Worm (Caenorhabditis elegans) whole organism, L3 larva: Measurements from ENCODE around the gene F28F9.3.

Source experiments
- aly-2 ChIP-seq: fragments of 150-350 bp; optimal IDR thresholded peaks from 2 replicates; lab custom pipeline; 2014; ENCODE audit warnings: missing biosample characterization, missing genetic modification characterization
- nhr-23 ChIP-seq: fragments of 150-350 bp; optimal IDR thresholded peaks from 2 replicates; lab custom pipeline; 2014; ENCODE audit warnings: missing biosample characterization, missing genetic modification reagents, missing genetic modification characterization
- nhr-28 ChIP-seq: fragments of 150-350 bp; optimal IDR thresholded peaks from 2 replicates; lab custom pipeline; 2014; ENCODE audit warnings: missing biosample characterization, missing genetic modification characterization
- nhr-67 ChIP-seq: fragments of 150-350 bp; optimal IDR thresholded peaks from 2 replicates; lab custom pipeline; 2014; ENCODE audit warnings: missing biosample characterization, missing genetic modification characterization
- skn-1 ChIP-seq: fragments of 150-350 bp; optimal IDR thresholded peaks from 2 replicates; lab custom pipeline; 2014; ENCODE audit warnings: missing biosample characterization, missing genetic modification characterization
- unc-62 ChIP-seq: fragments of 150-350 bp; sonication (generic microtip); optimal IDR thresholded peaks from 4 replicates; lab custom pipeline; 2014; ENCODE audit warnings: missing biosample characterization, missing genetic modification reagents, missing genetic modification characterization

DNA sequence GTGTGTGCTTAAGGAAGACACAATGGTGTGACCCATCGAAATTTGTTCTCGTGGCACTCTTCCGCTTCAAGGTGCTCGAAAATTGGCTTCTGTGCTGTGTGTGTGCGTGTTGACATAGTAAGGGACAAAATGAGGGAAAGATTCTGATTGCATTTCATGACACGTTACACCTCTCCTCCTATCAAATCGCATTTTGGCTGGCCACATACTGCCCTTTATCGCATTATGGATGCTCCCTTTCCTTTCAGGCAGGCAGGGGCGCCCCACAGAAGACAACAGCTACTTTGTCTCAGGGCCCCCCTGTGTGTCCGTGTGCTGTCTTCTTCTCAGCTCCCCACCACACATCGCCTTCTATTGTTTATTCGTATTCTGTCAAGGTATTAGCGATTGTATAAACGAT, 20.8 kb downstream of the F28F9.3 start:
- TF ChIP-seq nhr-23 (tag; lab: Kevin White, UChicago): no peak
- no peak for TF ChIP-seq nhr-67 (tag; lab: Kevin White, UChicago)
- TF ChIP-seq skn-1 (tag; lab: Kevin White, UChicago): no peak
- no peak for TF ChIP-seq nhr-28
- TF ChIP-seq unc-62 (GFP tag; lab: Kevin White, UChicago): no peak
- no peak for TF ChIP-seq aly-2 (tag; lab: Kevin White, UChicago)
